Worm (Caenorhabditis elegans) whole organism, L2 larva: ENCODE measurements around the gene pmp-2.

ENCODE experiments used
- C34F6.9 ChIP-seq: fragments of 150-350 bp; optimal IDR thresholded peaks from 2 replicates; lab custom pipeline; 2014; ENCODE audit warnings: missing biosample characterization, missing genetic modification characterization
- F13H6.1 ChIP-seq: sonication (generic microtip); optimal IDR thresholded peaks from 2 replicates; lab custom pipeline; 2016; ENCODE audit warnings: missing genetic modification characterization, missing compliant biosample characterization
- Y55F3AM.14 ChIP-seq: fragments of 200-800 bp; sonication (Bioruptor generic); optimal IDR thresholded peaks from 2 replicates; lab custom pipeline; 2018; ENCODE audit warnings: mild to moderate bottlenecking, missing genetic modification characterization, missing compliant biosample characterization
- alr-1 ChIP-seq: fragments of 150-350 bp; optimal IDR thresholded peaks from 2 replicates; lab custom pipeline; 2014; ENCODE audit warnings: missing biosample characterization, missing genetic modification characterization
- aly-2 ChIP-seq: fragments of 150-350 bp; optimal IDR thresholded peaks from 2 replicates; lab custom pipeline; 2014; ENCODE audit warnings: missing biosample characterization, missing genetic modification characterization
- ama-1 ChIP-seq: fragments of 150-350 bp; optimal IDR thresholded peaks from 2 replicates; lab custom pipeline; 2018; ENCODE audit warnings: inconsistent platforms
- blmp-1 ChIP-seq: sonication (generic microtip); optimal IDR thresholded peaks from 2 replicates; lab custom pipeline; 2017; ENCODE audit warnings: missing genetic modification characterization, mild to moderate bottlenecking, missing compliant biosample characterization, antibody characterized with exemption, moderate library complexity; ENCODE audit not compliant: insufficient read depth
- ceh-16 ChIP-seq: fragments of 150-350 bp; optimal IDR thresholded peaks from 2 replicates; lab custom pipeline; 2014; ENCODE audit warnings: missing biosample characterization, missing genetic modification characterization
- ceh-82 ChIP-seq: fragments of 150-350 bp; optimal IDR thresholded peaks from 2 replicates; lab custom pipeline; 2014; ENCODE audit warnings: missing biosample characterization, missing genetic modification characterization
- crh-2 ChIP-seq: sonication (generic microtip); optimal IDR thresholded peaks from 2 replicates; lab custom pipeline; 2017; ENCODE audit warnings: missing biosample characterization, missing genetic modification characterization
- dmd-4 ChIP-seq: sonication (generic microtip); optimal IDR thresholded peaks from 2 replicates; lab custom pipeline; 2017; ENCODE audit warnings: missing biosample characterization, missing genetic modification characterization
- egl-27 ChIP-seq: sonication (generic microtip); optimal IDR thresholded peaks from 3 replicates; lab custom pipeline; 2017; ENCODE audit warnings: missing biosample characterization, missing genetic modification reagents, missing genetic modification characterization
- elt-1 ChIP-seq: fragments of 150-350 bp; optimal IDR thresholded peaks from 2 replicates; lab custom pipeline; 2014; ENCODE audit warnings: missing biosample characterization, missing genetic modification characterization
- elt-3 ChIP-seq: sonication (generic microtip); optimal IDR thresholded peaks from 2 replicates; lab custom pipeline; 2017; ENCODE audit warnings: missing biosample characterization, missing genetic modification characterization
- fos-1 ChIP-seq: fragments of 150-350 bp; optimal IDR thresholded peaks from 2 replicates; lab custom pipeline; 2014; ENCODE audit warnings: missing biosample characterization, missing genetic modification characterization
- gmeb-1 ChIP-seq: fragments of 150-350 bp; optimal IDR thresholded peaks from 2 replicates; lab custom pipeline; 2014; ENCODE audit warnings: missing biosample characterization, missing genetic modification characterization
- lin-11 ChIP-seq: fragments of 150-350 bp; sonication (generic microtip); optimal IDR thresholded peaks from 2 replicates; lab custom pipeline; 2014; ENCODE audit warnings: missing biosample characterization, missing genetic modification characterization, inconsistent platforms, mixed read lengths
- lin-13 ChIP-seq: fragments of 150-350 bp; optimal IDR thresholded peaks from 2 replicates; lab custom pipeline; 2014; ENCODE audit warnings: missing biosample characterization, missing genetic modification reagents, missing genetic modification characterization
- lin-39 ChIP-seq: fragments of 150-350 bp; optimal IDR thresholded peaks from 2 replicates; lab custom pipeline; 2014; ENCODE audit warnings: missing biosample characterization, missing genetic modification reagents, missing genetic modification characterization
- lsy-2 ChIP-seq, 2 experiments: fragments of 150-350 bp in 1 of 2; sonication (generic microtip) in 1 of 2; optimal IDR thresholded peaks; 2 replicates each; lab custom pipeline; 2014 to 2017; ENCODE audit warnings: missing biosample characterization in 2 of 2, missing genetic modification characterization in 2 of 2
- mab-5 ChIP-seq: fragments of 150-350 bp; optimal IDR thresholded peaks from 2 replicates; lab custom pipeline; 2014; ENCODE audit warnings: missing biosample characterization, missing genetic modification characterization
- mbf-1 ChIP-seq: sonication (generic microtip); optimal IDR thresholded peaks from 2 replicates; lab custom pipeline; 2017; ENCODE audit warnings: missing biosample characterization, missing genetic modification characterization
- nhr-11 ChIP-seq: fragments of 150-350 bp; optimal IDR thresholded peaks from 2 replicates; lab custom pipeline; 2014; ENCODE audit warnings: missing biosample characterization, missing genetic modification characterization
- nhr-12 ChIP-seq: fragments of 150-350 bp; optimal IDR thresholded peaks from 2 replicates; lab custom pipeline; 2014; ENCODE audit warnings: missing biosample characterization, missing genetic modification characterization
- nhr-129 ChIP-seq: fragments of 150-350 bp; optimal IDR thresholded peaks from 2 replicates; lab custom pipeline; 2014; ENCODE audit warnings: missing biosample characterization, missing genetic modification characterization
- nhr-21 ChIP-seq: fragments of 150-350 bp; optimal IDR thresholded peaks from 2 replicates; lab custom pipeline; 2014; ENCODE audit warnings: missing biosample characterization, missing genetic modification characterization
- nhr-25 ChIP-seq: fragments of 150-350 bp; sonication (generic microtip); optimal IDR thresholded peaks from 3 replicates; lab custom pipeline; 2014; ENCODE audit warnings: missing biosample characterization, missing genetic modification characterization
- nhr-6 ChIP-seq: fragments of 150-350 bp; optimal IDR thresholded peaks from 2 replicates; lab custom pipeline; 2014; ENCODE audit warnings: missing biosample characterization, missing genetic modification characterization
- nhr-77 ChIP-seq: fragments of 150-350 bp; optimal IDR thresholded peaks from 2 replicates; lab custom pipeline; 2014; ENCODE audit warnings: missing biosample characterization, missing genetic modification characterization
- peb-1 ChIP-seq: fragments of 150-350 bp; optimal IDR thresholded peaks from 2 replicates; lab custom pipeline; 2014; ENCODE audit warnings: missing biosample characterization, missing genetic modification characterization
- sem-4 ChIP-seq: fragments of 150-350 bp; optimal IDR thresholded peaks from 2 replicates; lab custom pipeline; 2014; ENCODE audit warnings: missing biosample characterization, missing genetic modification reagents, missing genetic modification characterization
- skn-1 ChIP-seq: sonication (generic microtip); optimal IDR thresholded peaks from 2 replicates; lab custom pipeline; 2017; ENCODE audit warnings: missing biosample characterization, missing genetic modification characterization
- sma-3 ChIP-seq: sonication (generic microtip); optimal IDR thresholded peaks from 2 replicates; lab custom pipeline; 2016; ENCODE audit warnings: missing genetic modification reagents, missing genetic modification characterization, missing compliant biosample characterization
- sma-9 ChIP-seq, 2 experiments: fragments of 150-350 bp in 1 of 2; sonication (generic microtip) in 1 of 2; optimal IDR thresholded peaks; 2 replicates each; lab custom pipeline; 2014 to 2016; ENCODE audit warnings: missing genetic modification characterization in 2 of 2, mild to moderate bottlenecking in 1 of 2, missing biosample characterization in 1 of 2, missing compliant biosample characterization in 1 of 2, missing genetic modification reagents in 1 of 2, moderate library complexity in 1 of 2
- snpc-4 ChIP-seq: fragments of 150-350 bp; optimal IDR thresholded peaks from 2 replicates; lab custom pipeline; 2014; ENCODE audit warnings: missing biosample characterization, missing genetic modification characterization
- unc-39 ChIP-seq: fragments of 150-350 bp; optimal IDR thresholded peaks from 2 replicates; lab custom pipeline; 2014; ENCODE audit warnings: missing biosample characterization, missing genetic modification characterization
- unc-55 ChIP-seq: fragments of 150-350 bp; sonication (generic microtip); optimal IDR thresholded peaks from 3 replicates; lab custom pipeline; 2014; ENCODE audit warnings: missing biosample characterization, missing genetic modification reagents, missing genetic modification characterization
- unc-62 ChIP-seq: fragments of 150-350 bp; optimal IDR thresholded peaks from 2 replicates; lab custom pipeline; 2014; ENCODE audit warnings: missing biosample characterization, missing genetic modification reagents, missing genetic modification characterization
- ztf-1 ChIP-seq: fragments of 200-800 bp; sonication (Bioruptor generic); conservative IDR thresholded peaks from 2 replicates; pipeline ENCODE4 v1.3.6; 2022; ENCODE audit warnings: missing genetic modification characterization, missing compliant biosample characterization
- ztf-4 ChIP-seq: fragments of 150-350 bp; optimal IDR thresholded peaks from 2 replicates; lab custom pipeline; 2014; ENCODE audit warnings: missing biosample characterization, missing genetic modification characterization

pmp-2 gene

ce11 chrII:6836762-6837566 lies 50.6 kb downstream of the pmp-2 start:
- TF ChIP-seq unc-55 (GFP tag; lab: Kevin White, UChicago) (no peak), gmeb-1 (tag; lab: Kevin White, UChicago) (no peak), unc-39 (tag; lab: Kevin White, UChicago) (no peak), nhr-129 (tag; lab: Kevin White, UChicago) (peak; percentile 21), alr-1 (tag; lab: Kevin White, UChicago) (no peak), ceh-16 (tag; lab: Kevin White, UChicago) (no peak), peb-1 (tag; lab: Kevin White, UChicago) (no peak), mab-5 (tag; lab: Kevin White, UChicago) (no peak), egl-27 (tag; lab: Kevin White, UChicago) (peak; percentile 29), Y55F3AM.14 (GFP tag; lab: Kevin White, UChicago) (no peak), mbf-1 (tag; lab: Kevin White, UChicago) (no peak), lin-11 (tag; lab: Kevin White, UChicago) (no peak), sma-9 (GFP tag; optimal IDR thresholded peaks at IDR 0.05; lab: Kevin White, UChicago) (peak; percentile 9), sma-9 (tag; optimal IDR thresholded peaks at IDR 0.05; lab: Kevin White, UChicago) (no peak), skn-1 (tag; lab: Kevin White, UChicago) (peak; percentile 3), blmp-1 (peak; percentile 18), nhr-12 (tag; lab: Kevin White, UChicago) (no peak), fos-1 (peak; percentile 83), ceh-82 (tag; lab: Kevin White, UChicago) (no peak), elt-3 (no peak), ztf-1 (GFP tag; lab: Robert Waterston, UW) (no peak), F13H6.1 (tag; lab: Kevin White, UChicago) (peak; percentile 82), nhr-77 (tag; lab: Kevin White, UChicago) (no peak), nhr-25 (tag; lab: Kevin White, UChicago) (peak; percentile 39)
- TF ChIP-seq, all 48 proteins: peak for 8

ce11 chrII:6835972-6836595 lies 51.5 kb downstream of the pmp-2 start:
- peak; percentile 90 for TF ChIP-seq egl-27 (tag; lab: Kevin White, UChicago)
- peak; percentile 2 for TF ChIP-seq blmp-1
- no peak for TF ChIP-seq lin-13 (GFP tag; lab: Kevin White, UChicago)
- no peak for TF ChIP-seq aly-2
- TF ChIP-seq peb-1 (tag; lab: Kevin White, UChicago), result no peak
- peak; percentile 4 for TF ChIP-seq crh-2 (tag; lab: Kevin White, UChicago)
- TF ChIP-seq sem-4 (tag; lab: Kevin White, UChicago), result peak; percentile 34
- TF ChIP-seq elt-1 (tag; lab: Kevin White, UChicago), result no peak
- TF ChIP-seq lsy-2 (tag; optimal IDR thresholded peaks at IDR 0.05; lab: Kevin White, UChicago), result peak in 1 of 2 experiments; percentile 0
- TF ChIP-seq lin-11 (tag; lab: Kevin White, UChicago), result peak; percentile 40
- peak; percentile 18 for TF ChIP-seq nhr-129 (tag; lab: Kevin White, UChicago)
- peak; percentile 32 for TF ChIP-seq mab-5 (tag; lab: Kevin White, UChicago)
- peak; percentile 14 for TF ChIP-seq ztf-4 (tag; lab: Kevin White, UChicago)
- peak; percentile 4 for TF ChIP-seq nhr-25 (tag; lab: Kevin White, UChicago)
- TF ChIP-seq F13H6.1 (tag; lab: Kevin White, UChicago), result peak; percentile 49

- no peak for TF ChIP-seq lin-39 (tag; lab: Kevin White, UChicago)
- TF ChIP-seq nhr-6 (tag; lab: Kevin White, UChicago), result peak; percentile 58
- TF ChIP-seq lsy-2 (tag; optimal IDR thresholded peaks at IDR 0.05; lab: Kevin White, UChicago), result peak in 1 of 2 experiments; percentile 53
- TF ChIP-seq ceh-16 (tag; lab: Kevin White, UChicago), result peak; percentile 93
- peak; percentile 31 for TF ChIP-seq unc-62
- TF ChIP-seq Y55F3AM.14 (GFP tag; lab: Kevin White, UChicago), result no peak
- TF ChIP-seq blmp-1, result peak; percentile 20
- TF ChIP-seq C34F6.9 (tag; lab: Kevin White, UChicago), result peak; percentile 61
- TF ChIP-seq mab-5 (tag; lab: Kevin White, UChicago), result peak; percentile 87
- TF ChIP-seq ama-1 (lab: Kevin White, UChicago), result no peak
- no peak for TF ChIP-seq dmd-4 (tag; lab: Kevin White, UChicago)
- peak; percentile 47 for TF ChIP-seq crh-2 (tag; lab: Kevin White, UChicago)
- TF ChIP-seq nhr-25 (tag; lab: Kevin White, UChicago), result peak; percentile 80
- peak; percentile 55 for TF ChIP-seq nhr-129 (tag; lab: Kevin White, UChicago)
- no peak for TF ChIP-seq F13H6.1 (tag; lab: Kevin White, UChicago)
- TF ChIP-seq sma-3 (GFP tag; lab: Kevin White, UChicago), result peak; percentile 19
- TF ChIP-seq egl-27 (tag; lab: Kevin White, UChicago), result peak; percentile 96
- TF ChIP-seq nhr-11 (tag; lab: Kevin White, UChicago), result no peak
- peak; percentile 56 for TF ChIP-seq lin-13 (GFP tag; lab: Kevin White, UChicago)
- peak; percentile 23 for TF ChIP-seq nhr-21
- TF ChIP-seq fos-1, result peak; percentile 76
- TF ChIP-seq sem-4 (tag; lab: Kevin White, UChicago), result peak; percentile 88
- no peak for TF ChIP-seq snpc-4 (tag; lab: Kevin White, UChicago)
- peak; percentile 46 for TF ChIP-seq unc-55 (GFP tag; lab: Kevin White, UChicago)
- TF ChIP-seq sma-9 (GFP tag; optimal IDR thresholded peaks at IDR 0.05; lab: Kevin White, UChicago), result peak; percentile 87
- no peak for TF ChIP-seq sma-9 (tag; optimal IDR thresholded peaks at IDR 0.05; lab: Kevin White, UChicago)
These were observed 52.1 kb downstream of the pmp-2 start for ce11 chrII:6835500-6835899.
